Fruit fly (Drosophila melanogaster) whole organism, embryonic: ENCODE results near the gene Cdk7.

ENCODE experiments used
- CG10274 ChIP-seq: fragments of 200-800 bp; sonication (Bioruptor generic); optimal IDR thresholded peaks from 3 replicates; lab custom pipeline; 2017; ENCODE audit warnings: missing biosample characterization, mild to moderate bottlenecking, missing genetic modification characterization
- CG10366 ChIP-seq: fragments of 200-800 bp; sonication (Bioruptor generic); IDR thresholded peaks from 2 replicates; pipeline ENCODE4 v1.3.6; 2022; ENCODE audit warnings: missing biosample characterization, missing genetic modification characterization
- CG11247 ChIP-seq: fragments of 200-800 bp; sonication (Bioruptor generic); IDR thresholded peaks from 2 replicates; pipeline ENCODE4 v1.3.6; 2022; ENCODE audit warnings: missing biosample characterization, missing genetic modification characterization
- CG1602 ChIP-seq: fragments of 200-800 bp; sonication (Bioruptor generic); optimal IDR thresholded peaks from 3 replicates; lab custom pipeline; 2016; ENCODE audit warnings: missing biosample characterization, missing genetic modification characterization
- CG16813 ChIP-seq: fragments of 200-800 bp; sonication (Bioruptor generic); IDR thresholded peaks from 3 replicates; pipeline ENCODE4 v1.3.6; 2022; ENCODE audit warnings: missing biosample characterization, missing genetic modification characterization; ENCODE audit not compliant: partially characterized antibody
- CG17186 ChIP-seq: fragments of 200-800 bp; sonication (Bioruptor generic); optimal IDR thresholded peaks from 3 replicates; lab custom pipeline; 2017; ENCODE audit warnings: missing biosample characterization, missing genetic modification reagents, missing genetic modification characterization
- CG17361 ChIP-seq: fragments of 200-800 bp; sonication (Bioruptor generic); IDR thresholded peaks from 3 replicates; pipeline ENCODE4 v1.3.6; 2022; ENCODE audit warnings: missing biosample characterization, missing genetic modification characterization
- CG18599 ChIP-seq: fragments of 200-800 bp; sonication (Bioruptor generic); optimal IDR thresholded peaks from 3 replicates; lab custom pipeline; 2017; ENCODE audit warnings: missing biosample characterization, missing genetic modification characterization, mild to moderate bottlenecking, moderate library complexity, missing genetic modification reagents
- CG3726 ChIP-seq: fragments of 200-800 bp; sonication (Bioruptor generic); IDR thresholded peaks from 3 replicates; pipeline ENCODE4, ENCODE4 v1.3.6; 2022; ENCODE audit warnings: missing biosample characterization, missing genetic modification characterization
- CG3838 ChIP-seq: fragments of 200-800 bp; sonication (Bioruptor generic); optimal IDR thresholded peaks from 3 replicates; lab custom pipeline; 2016; ENCODE audit warnings: missing biosample characterization, missing genetic modification characterization
- CG4282 ChIP-seq: fragments of 200-800 bp; sonication (Bioruptor generic); optimal IDR thresholded peaks from 2 replicates; lab custom pipeline; 2016; ENCODE audit warnings: missing biosample characterization, missing genetic modification characterization
- CG4820 ChIP-seq: fragments of 200-800 bp; sonication (Bioruptor generic); optimal IDR thresholded peaks from 3 replicates; lab custom pipeline; 2016; ENCODE audit warnings: missing biosample characterization, missing genetic modification characterization
- CG5953 ChIP-seq: fragments of 200-800 bp; sonication (Bioruptor generic); IDR thresholded peaks from 2 replicates; pipeline ENCODE4 v1.3.6; 2022; ENCODE audit warnings: missing biosample characterization, missing genetic modification characterization
- CG6689 ChIP-seq: fragments of 200-800 bp; sonication (Bioruptor generic); IDR thresholded peaks from 2 replicates; pipeline ENCODE4 v1.3.6; 2022; ENCODE audit warnings: missing biosample characterization, missing genetic modification characterization
- CG7987 ChIP-seq: fragments of 200-800 bp; sonication (Bioruptor generic); optimal IDR thresholded peaks from 2 replicates; lab custom pipeline; 2018; ENCODE audit warnings: missing biosample characterization, mild to moderate bottlenecking, missing genetic modification characterization, moderate library complexity
- CG8924 ChIP-seq: fragments of 200-800 bp; optimal IDR thresholded peaks from 3 replicates; lab custom pipeline; 2019; ENCODE audit warnings: missing biosample characterization, mild to moderate bottlenecking, missing genetic modification characterization, moderate library complexity
- CG9876 ChIP-seq: fragments of 200-800 bp; sonication (Bioruptor generic); optimal IDR thresholded peaks from 2 replicates; lab custom pipeline; 2016; ENCODE audit warnings: missing biosample characterization, missing genetic modification characterization
- CoRest ChIP-seq: fragments of 200-800 bp; sonication (Bioruptor generic); optimal IDR thresholded peaks from 3 replicates; lab custom pipeline; 2018; ENCODE audit warnings: missing biosample characterization, mild to moderate bottlenecking, missing genetic modification characterization, moderate library complexity
- Dip2 ChIP-seq: fragments of 200-800 bp; sonication (Bioruptor generic); IDR thresholded peaks from 2 replicates; pipeline ENCODE4 v1.3.6; 2022; ENCODE audit warnings: missing biosample characterization, missing genetic modification characterization
- Gug ChIP-seq: fragments of 200-800 bp; sonication (Bioruptor generic); IDR thresholded peaks from 4 replicates; pipeline ENCODE4 v1.3.6; 2022; ENCODE audit warnings: missing biosample characterization, missing genetic modification characterization
- HmgZ ChIP-seq: fragments of 200-800 bp; sonication (Bioruptor generic); optimal IDR thresholded peaks from 2 replicates; lab custom pipeline; 2018; ENCODE audit warnings: missing biosample characterization, mild to moderate bottlenecking, missing genetic modification characterization
- Hmx ChIP-seq: fragments of 200-800 bp; sonication (Bioruptor generic); optimal IDR thresholded peaks from 2 replicates; lab custom pipeline; 2016; ENCODE audit warnings: missing biosample characterization, missing genetic modification characterization
- Kr ChIP-seq: fragments of 200-800 bp; sonication (Bioruptor generic); optimal IDR thresholded peaks from 2 replicates; lab custom pipeline; 2017; ENCODE audit warnings: missing biosample characterization, mild to moderate bottlenecking, missing genetic modification characterization
- Meics ChIP-seq: fragments of 200-800 bp; sonication (Bioruptor generic); optimal IDR thresholded peaks from 2 replicates; lab custom pipeline; 2017; ENCODE audit warnings: missing biosample characterization, mild to moderate bottlenecking, missing genetic modification characterization
- Oli ChIP-seq: fragments of 200-800 bp; sonication (Bioruptor generic); optimal IDR thresholded peaks from 2 replicates; lab custom pipeline; 2018; ENCODE audit warnings: missing biosample characterization, mild to moderate bottlenecking, missing genetic modification characterization, moderate library complexity
- Taf1 ChIP-seq: fragments of 200-800 bp; sonication (Bioruptor generic); IDR thresholded peaks from 2 replicates; pipeline ENCODE4 v1.3.6; 2022; ENCODE audit warnings: missing biosample characterization, missing genetic modification characterization
- ab ChIP-seq: fragments of 200-800 bp; sonication (Bioruptor generic); optimal IDR thresholded peaks from 2 replicates; lab custom pipeline; 2016; ENCODE audit warnings: missing biosample characterization, missing genetic modification characterization
- bab2 ChIP-seq: fragments of 200-800 bp; sonication (Bioruptor generic); optimal IDR thresholded peaks from 2 replicates; lab custom pipeline; 2016; ENCODE audit warnings: missing biosample characterization, missing genetic modification characterization
- bbx ChIP-seq: fragments of 200-800 bp; sonication (Bioruptor generic); IDR thresholded peaks from 2 replicates; pipeline ENCODE4 v1.3.6; 2022; ENCODE audit warnings: missing biosample characterization, missing genetic modification characterization; ENCODE audit not compliant: partially characterized antibody
- btn ChIP-seq: fragments of 200-800 bp; sonication (Bioruptor generic); optimal IDR thresholded peaks from 2 replicates; lab custom pipeline; 2016; ENCODE audit warnings: missing biosample characterization, missing genetic modification characterization
- crc ChIP-seq: fragments of 200-800 bp; sonication (Bioruptor generic); optimal IDR thresholded peaks from 2 replicates; lab custom pipeline; 2016; ENCODE audit warnings: missing biosample characterization, missing genetic modification characterization
- da ChIP-seq: fragments of 200-800 bp; sonication (Bioruptor generic); optimal IDR thresholded peaks from 2 replicates; lab custom pipeline; 2016; ENCODE audit warnings: missing biosample characterization, missing genetic modification characterization
- dan ChIP-seq: fragments of 200-800 bp; sonication (Bioruptor generic); IDR thresholded peaks from 2 replicates; pipeline ENCODE4 v1.3.6; 2022; ENCODE audit warnings: missing biosample characterization, missing genetic modification characterization
- dysf ChIP-seq: fragments of 200-800 bp; sonication (Bioruptor generic); IDR thresholded peaks from 3 replicates; pipeline ENCODE4 v1.3.6; 2022; ENCODE audit warnings: missing biosample characterization, missing genetic modification characterization
- ewg ChIP-seq: fragments of 200-800 bp; sonication (Bioruptor generic); optimal IDR thresholded peaks from 3 replicates; lab custom pipeline; 2017; ENCODE audit warnings: mild to moderate bottlenecking, missing biosample characterization, missing genetic modification reagents, missing genetic modification characterization
- exex ChIP-seq: fragments of 200-800 bp; sonication (Bioruptor generic); optimal IDR thresholded peaks from 4 replicates; lab custom pipeline; 2018; ENCODE audit warnings: missing biosample characterization, mild to moderate bottlenecking, missing genetic modification characterization, moderate library complexity
- fd102C ChIP-seq: fragments of 200-800 bp; sonication (Bioruptor generic); optimal IDR thresholded peaks from 2 replicates; lab custom pipeline; 2018; ENCODE audit warnings: missing biosample characterization, mild to moderate bottlenecking, missing genetic modification characterization, moderate library complexity
- ftz-f1 ChIP-seq: fragments of 200-800 bp; sonication (Bioruptor generic); optimal IDR thresholded peaks from 2 replicates; lab custom pipeline; 2016; ENCODE audit warnings: missing biosample characterization, missing genetic modification characterization
- gfzf ChIP-seq: fragments of 200-800 bp; sonication (Bioruptor generic); optimal IDR thresholded peaks from 2 replicates; lab custom pipeline; 2016; ENCODE audit warnings: missing biosample characterization, mild to moderate bottlenecking, missing genetic modification characterization, moderate library complexity
- ham ChIP-seq: fragments of 200-800 bp; sonication (Bioruptor generic); IDR thresholded peaks from 2 replicates; pipeline ENCODE4 v1.3.6; 2022; ENCODE audit warnings: missing biosample characterization, missing genetic modification characterization
- hbn ChIP-seq: fragments of 200-800 bp; sonication (Bioruptor generic); IDR thresholded peaks from 2 replicates; pipeline ENCODE4 v1.3.6; 2022; ENCODE audit warnings: missing biosample characterization, missing genetic modification characterization; ENCODE audit not compliant: partially characterized antibody
- inv ChIP-seq: fragments of 200-800 bp; sonication (Bioruptor generic); IDR thresholded peaks from 2 replicates; pipeline ENCODE4 v1.3.6; 2022; ENCODE audit warnings: missing biosample characterization, missing genetic modification characterization; ENCODE audit not compliant: partially characterized antibody
- odd ChIP-seq: fragments of 200-800 bp; sonication (Bioruptor generic); optimal IDR thresholded peaks from 2 replicates; lab custom pipeline; 2017; ENCODE audit warnings: missing biosample characterization, mild to moderate bottlenecking, missing genetic modification characterization
- pros ChIP-seq: fragments of 200-800 bp; sonication (Bioruptor generic); optimal IDR thresholded peaks from 3 replicates; lab custom pipeline; 2019; ENCODE audit warnings: missing biosample characterization, mild to moderate bottlenecking, missing genetic modification characterization, moderate library complexity
- schlank ChIP-seq: fragments of 200-800 bp; sonication (Bioruptor generic); optimal IDR thresholded peaks from 2 replicates; lab custom pipeline; 2018; ENCODE audit warnings: missing biosample characterization, mild to moderate bottlenecking, missing genetic modification characterization
- seq ChIP-seq: fragments of 200-800 bp; sonication (Bioruptor generic); IDR thresholded peaks from 2 replicates; pipeline ENCODE4 v1.3.6; 2022; ENCODE audit warnings: missing biosample characterization, missing genetic modification characterization
- tap ChIP-seq: fragments of 200-800 bp; optimal IDR thresholded peaks from 3 replicates; lab custom pipeline; 2019; ENCODE audit warnings: missing biosample characterization, mild to moderate bottlenecking, missing genetic modification characterization, moderate library complexity
- toy ChIP-seq: fragments of 200-800 bp; sonication (Bioruptor generic); IDR thresholded peaks from 2 replicates; pipeline ENCODE4 v1.3.6; 2022; ENCODE audit warnings: missing biosample characterization, missing genetic modification characterization
- trh ChIP-seq: fragments of 200-800 bp; sonication (Bioruptor generic); optimal IDR thresholded peaks from 2 replicates; lab custom pipeline; 2016; ENCODE audit warnings: missing biosample characterization, missing genetic modification characterization
- wor ChIP-seq: fragments of 200-800 bp; sonication (Bioruptor generic); IDR thresholded peaks from 2 replicates; pipeline ENCODE4 v1.3.6; 2022; ENCODE audit warnings: missing biosample characterization, missing genetic modification characterization
- zfh2 ChIP-seq: fragments of 200-800 bp; sonication (Bioruptor generic); optimal IDR thresholded peaks from 2 replicates; lab custom pipeline; 2016; ENCODE audit warnings: missing biosample characterization, missing genetic modification characterization

Gene Cdk7

DNA sequence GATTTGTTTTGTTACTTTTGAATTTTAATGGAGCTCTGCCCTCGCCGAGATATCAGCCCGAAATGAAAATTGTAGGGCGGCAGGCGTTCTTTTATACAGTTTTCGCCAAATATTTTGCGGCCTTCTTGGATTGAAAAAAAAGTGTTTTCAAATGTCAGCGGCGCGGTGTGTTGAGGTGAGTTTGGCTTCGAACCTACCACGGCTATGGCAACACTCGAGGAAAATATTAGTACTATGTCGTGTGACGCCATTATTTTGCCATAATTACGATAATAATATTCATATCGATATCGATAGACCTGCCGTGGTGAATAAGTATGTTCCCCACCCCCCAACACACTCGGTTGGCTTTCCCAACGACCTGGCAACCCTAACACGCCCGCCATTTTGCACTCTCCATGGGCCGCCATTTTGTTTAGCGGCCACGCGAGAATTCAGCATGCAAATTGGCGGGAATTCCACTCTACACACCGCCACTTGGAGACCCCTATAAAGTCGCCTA, 3.1 kb upstream of the Cdk7 start, which contains the start of the genes TrxT and dhd (continued):
- TF ChIP-seq zfh2 (GFP tag; lab: Kevin White, UChicago) (no peak), CG10366 (GFP tag; lab: Robert Waterston, UW) (0 out of 2 replicates have a peak, but pooled peaks have one; percentile 18), inv (GFP tag; lab: Robert Waterston, UW) (no peak), tap (tag; lab: Kevin White, UChicago) (no peak), CG18599 (no peak), fd102C (no peak), wor (no peak), Kr (no peak), odd (no peak), CG4820 (GFP tag; lab: Kevin White, UChicago) (no peak), hbn (peak; percentile 46; the same call in 1 of the 2 replicates), CG7987 (GFP tag; lab: Kevin White, UChicago) (peak; percentile 48), CG5953 (GFP tag; lab: Robert Waterston, UW) (no peak), schlank (tag; lab: Kevin White, UChicago) (peak; percentile 19), CG17186 (GFP tag; lab: Kevin White, UChicago) (peak; percentile 10), Taf1 (GFP tag; lab: Robert Waterston, UW) (no peak), Oli (no peak), toy (no peak), seq (GFP tag; lab: Robert Waterston, UW) (no peak), Meics (peak; percentile 38), CG8924 (tag; lab: Kevin White, UChicago) (no peak), CG9876 (GFP tag; lab: Kevin White, UChicago) (no peak), dysf (0 out of 3 replicates have a peak, but pooled peaks have one; percentile 29), bbx (GFP tag; lab: Robert Waterston, UW) (peak; percentile 66), CG6689 (0 out of 2 replicates have a peak, but pooled peaks have one; percentile 44), gfzf (peak; percentile 3), CG4282 (GFP tag; lab: Kevin White, UChicago) (no peak), pros (GFP tag; lab: Kevin White, UChicago) (no peak), da (GFP tag; lab: Kevin White, UChicago) (no peak), CG3726 (GFP tag; lab: Robert Waterston, UW) (0 out of 3 replicates have a peak, but pooled peaks have one; percentile 32), CG3838 (no peak), bab2 (GFP tag; lab: Kevin White, UChicago) (peak; percentile 12), CG17361 (GFP tag; lab: Robert Waterston, UW) (no peak), ham (no peak), CG11247 (peak; percentile 36; the same call in 1 of the 2 replicates), Hmx (GFP tag; lab: Kevin White, UChicago) (no peak), exex (no peak), CoRest (peak; percentile 77), CG10274 (GFP tag; lab: Kevin White, UChicago) (no peak), HmgZ (tag; lab: Kevin White, UChicago) (peak; percentile 49), trh (no peak), crc (GFP tag; lab: Kevin White, UChicago) (no peak), ftz-f1 (no peak), dan (GFP tag; lab: Robert Waterston, UW) (no peak), Gug (no peak), ab (GFP tag; lab: Kevin White, UChicago) (no peak), Dip2 (GFP tag; lab: Robert Waterston, UW) (no peak), ewg (GFP tag; lab: Kevin White, UChicago) (peak; percentile 14), CG1602 (GFP tag; lab: Kevin White, UChicago) (no peak), btn (GFP tag; lab: Kevin White, UChicago) (no peak), CG16813 (GFP tag; lab: Robert Waterston, UW) (0 out of 3 replicates have a peak, but pooled peaks have one; percentile 27)
